Fruit fly (Drosophila melanogaster) S2 (cell line): ENCODE data around the gene CG14183.

Source experiments
- CG8478 ChIP-seq: fragments of >200 bp; optimal IDR thresholded peaks from 2 replicates; lab custom pipeline; 2018
- CTCF ChIP-seq, 2 experiments: fragments of >200 bp; optimal IDR thresholded peaks; 2 replicates each; lab custom pipeline; 2018

Gene CG14183

dm6 chr3L:19991714-19992231, 35.9 kb downstream of the CG14183 start, which contains the start of the genes CG7646 and Nca:
Gene CG7646, plus strand, starts transcription at chr3L:19991887.
Gene Nca, plus strand, starts transcription at chr3L:19991887.
- TF ChIP-seq CG8478 (lab: Kevin White, UChicago), result no peak
- no peak for TF ChIP-seq CTCF (optimal IDR thresholded peaks at IDR 0.05; lab: Kevin White, UChicago)

- TF ChIP-seq CTCF (optimal IDR thresholded peaks at IDR 0.05; lab: Kevin White, UChicago), result no peak
- no peak for TF ChIP-seq CG8478 (lab: Kevin White, UChicago)
Observed at dm6 chr3L:19991120-19991519, 36.5 kb downstream of the CG14183 start, which contains the start of gene fln. Gene fln, minus strand, starts transcription at chr3L:19991220.

dm6 chr3L:19988891-19989290, 38.7 kb downstream of the CG14183 start, which contains the start of gene Csas:
Gene Csas, minus strand, starts transcription at chr3L:19988991.
- no peak for TF ChIP-seq CG8478 (lab: Kevin White, UChicago)
- TF ChIP-seq CTCF (optimal IDR thresholded peaks at IDR 0.05; lab: Kevin White, UChicago), result no peak

- no peak for TF ChIP-seq CG8478 (lab: Kevin White, UChicago)
- no peak for TF ChIP-seq CTCF (optimal IDR thresholded peaks at IDR 0.05; lab: Kevin White, UChicago)
Observed at dm6 chr3L:19985768-19986167, 41.9 kb downstream of the CG14183 start, which contains the start of the genes hale and schuy. Gene hale, minus strand, starts transcription at chr3L:19985868. Gene schuy, plus strand, starts transcription at chr3L:19986093.

- TF ChIP-seq CTCF (optimal IDR thresholded peaks at IDR 0.05; lab: Kevin White, UChicago), result no peak
- TF ChIP-seq CG8478 (lab: Kevin White, UChicago), result no peak
Observed at dm6 chr3L:19981385-19981784, 46.2 kb downstream of the CG14183 start, which contains the start of gene CG17732. Gene CG17732, plus strand, starts transcription at chr3L:19981685.

- TF ChIP-seq CTCF (optimal IDR thresholded peaks at IDR 0.05; lab: Kevin White, UChicago) (no peak), CG8478 (lab: Kevin White, UChicago) (no peak)
Observed at dm6 chr3L:19979592-19979991, 48.0 kb downstream of the CG14183 start, which contains the start of gene CG14182. Gene CG14182, minus strand, starts transcription at chr3L:19979812.

dm6 chr3L:19978088-19978487, 49.5 kb downstream of the CG14183 start:
- no peak for TF ChIP-seq CG8478 (lab: Kevin White, UChicago)
- no peak for TF ChIP-seq CTCF (optimal IDR thresholded peaks at IDR 0.05; lab: Kevin White, UChicago)
